ENCODE assay signal across 1 worm cellular context in genomic region chrV:10557094-10557493, ce11.
TF ChIP-seq lines count a peak whose summit lies in the region.

No protein-coding gene starts in this region.

TF ChIP-seq in whole organism, L1 larva, 84 proteins besides CTCF, POLR2A, EP300 and RAD21 (continued from another document):
- TF ChIP-seq aha-1 (tag; optimal IDR thresholded peaks at IDR 0.05; lab: Kevin White, UChicago), result no peak
- no peak for TF ChIP-seq unc-98 (GFP tag; IDR thresholded peaks at IDR 0.05; lab: Robert Waterston, UW)
- TF ChIP-seq unc-130 (tag; optimal IDR thresholded peaks at IDR 0.05; lab: Kevin White, UChicago), result peak; percentile 57
- TF ChIP-seq ama-1 (optimal IDR thresholded peaks at IDR 0.05; lab: Kevin White, UChicago), result no peak
- TF ChIP-seq ceh-8 (GFP tag; optimal IDR thresholded peaks at IDR 0.05; lab: Kevin White, UChicago), result no peak
- peak; percentile 9 for TF ChIP-seq C16A3.4 (tag; optimal IDR thresholded peaks at IDR 0.05; lab: Kevin White, UChicago)
- TF ChIP-seq blmp-1 (tag; optimal IDR thresholded peaks at IDR 0.05; lab: Kevin White, UChicago), result peak; percentile 90
- no peak for TF ChIP-seq mab-9 (GFP tag; IDR thresholded peaks at IDR 0.05; lab: Robert Waterston, UW)
- no peak for TF ChIP-seq ceh-63 (GFP tag; optimal IDR thresholded peaks at IDR 0.05; lab: Kevin White, UChicago)
- TF ChIP-seq lin-35 (GFP tag; optimal IDR thresholded peaks at IDR 0.05; lab: Kevin White, UChicago), result no peak
- no peak for TF ChIP-seq ztf-4 (tag; optimal IDR thresholded peaks at IDR 0.05; lab: Kevin White, UChicago)
- no peak for TF ChIP-seq alr-1 (tag; optimal IDR thresholded peaks at IDR 0.05; lab: Kevin White, UChicago; ENCODE audit: borderline replicate concordance)
- no peak for TF ChIP-seq zag-1 (tag; optimal IDR thresholded peaks at IDR 0.05; lab: Kevin White, UChicago)
- no peak for TF ChIP-seq nhr-76 (tag; optimal IDR thresholded peaks at IDR 0.05; lab: Kevin White, UChicago)
- TF ChIP-seq pqm-1 (tag; optimal IDR thresholded peaks at IDR 0.05; lab: Kevin White, UChicago), result no peak
- no peak for TF ChIP-seq efl-1 (optimal IDR thresholded peaks at IDR 0.05; lab: Kevin White, UChicago)
- TF ChIP-seq efl-1 (GFP tag; optimal IDR thresholded peaks at IDR 0.05 in 1 of 2; lab: Kevin White, UChicago), result peak in 1 of 2 experiments; percentile 67
- TF ChIP-seq snpc-4 (tag; optimal IDR thresholded peaks at IDR 0.05; lab: Kevin White, UChicago), result no peak
- no peak for TF ChIP-seq sox-4 (tag; optimal IDR thresholded peaks at IDR 0.05; lab: Kevin White, UChicago)
- no peak for TF ChIP-seq zip-4 (GFP tag; optimal IDR thresholded peaks at IDR 0.05; lab: Kevin White, UChicago)
- TF ChIP-seq ceh-90 (tag; optimal IDR thresholded peaks at IDR 0.05; lab: Kevin White, UChicago), result no peak
- TF ChIP-seq vab-15 (tag; optimal IDR thresholded peaks at IDR 0.05; lab: Kevin White, UChicago), result peak; percentile 71
- no peak for TF ChIP-seq tlp-1 (tag; optimal IDR thresholded peaks at IDR 0.05; lab: Kevin White, UChicago)
- peak; percentile 41 for TF ChIP-seq nhr-71 (tag; optimal IDR thresholded peaks at IDR 0.05; lab: Kevin White, UChicago)
- no peak for TF ChIP-seq mdl-1 (tag; optimal IDR thresholded peaks at IDR 0.05; lab: Kevin White, UChicago)
- TF ChIP-seq ces-1 (GFP tag; optimal IDR thresholded peaks at IDR 0.05; lab: Kevin White, UChicago), result no peak
- TF ChIP-seq Y116A8C.19 (tag; optimal IDR thresholded peaks at IDR 0.05; lab: Kevin White, UChicago; ENCODE audit: borderline replicate concordance), result no peak
- no peak for TF ChIP-seq fos-1 (tag; optimal IDR thresholded peaks at IDR 0.05; lab: Kevin White, UChicago)
- TF ChIP-seq irx-1 (tag; optimal IDR thresholded peaks at IDR 0.05; lab: Kevin White, UChicago), result no peak
- TF ChIP-seq F16B12.6 (tag; optimal IDR thresholded peaks at IDR 0.05; lab: Kevin White, UChicago), result no peak
- TF ChIP-seq mef-2 (tag; optimal IDR thresholded peaks at IDR 0.05; lab: Kevin White, UChicago), result no peak
- TF ChIP-seq dpl-1 (GFP tag; optimal IDR thresholded peaks at IDR 0.05; lab: Kevin White, UChicago), result peak in 1 of 3 experiments; percentile 14
- no peak for TF ChIP-seq hlh-4 (tag; optimal IDR thresholded peaks at IDR 0.05; lab: Kevin White, UChicago)
- no peak for TF ChIP-seq lsy-2 (tag; optimal IDR thresholded peaks at IDR 0.05; lab: Kevin White, UChicago)
- no peak for TF ChIP-seq efl-3 (GFP tag; optimal IDR thresholded peaks at IDR 0.05; lab: Kevin White, UChicago)
- no peak for TF ChIP-seq rnt-1 (tag; optimal IDR thresholded peaks at IDR 0.05; lab: Kevin White, UChicago)
- no peak for TF ChIP-seq ceh-82 (tag; optimal IDR thresholded peaks at IDR 0.05; lab: Kevin White, UChicago)
- TF ChIP-seq C04F5.9 (tag; optimal IDR thresholded peaks at IDR 0.05; lab: Kevin White, UChicago), result no peak
- no peak for TF ChIP-seq unc-62 (GFP tag; optimal IDR thresholded peaks at IDR 0.05; lab: Kevin White, UChicago)
- no peak for TF ChIP-seq nhr-90 (tag; optimal IDR thresholded peaks at IDR 0.05; lab: Kevin White, UChicago; ENCODE audit: poor library complexity)
- TF ChIP-seq pax-3 (tag; optimal IDR thresholded peaks at IDR 0.05; lab: Kevin White, UChicago), result no peak
- TF ChIP-seq aly-2 (tag; optimal IDR thresholded peaks at IDR 0.05; lab: Kevin White, UChicago), result no peak
- no peak for TF ChIP-seq sptf-1 (tag; optimal IDR thresholded peaks at IDR 0.05; lab: Kevin White, UChicago)
- no peak for TF ChIP-seq xbp-1 (tag; optimal IDR thresholded peaks at IDR 0.05; lab: Kevin White, UChicago)
- TF ChIP-seq nhr-237 (tag; optimal IDR thresholded peaks at IDR 0.05; lab: Kevin White, UChicago), result no peak
- TF ChIP-seq skn-1 (tag; optimal IDR thresholded peaks at IDR 0.05; lab: Kevin White, UChicago), result no peak
- TF ChIP-seq lin-13 (GFP tag; optimal IDR thresholded peaks at IDR 0.05; lab: Kevin White, UChicago), result no peak
- TF ChIP-seq ets-5 (GFP tag; IDR thresholded peaks at IDR 0.05; lab: Robert Waterston, UW), result no peak
- TF ChIP-seq C34B4.2 (tag; optimal IDR thresholded peaks at IDR 0.05; lab: Kevin White, UChicago), result no peak
- no peak for TF ChIP-seq nhr-84 (tag; optimal IDR thresholded peaks at IDR 0.05; lab: Kevin White, UChicago)
- TF ChIP-seq lin-39 (tag; optimal IDR thresholded peaks at IDR 0.05; lab: Kevin White, UChicago), result no peak
- TF ChIP-seq tbx-2 (tag; optimal IDR thresholded peaks at IDR 0.05; lab: Kevin White, UChicago), result no peak
- TF ChIP-seq grh-1 (GFP tag; IDR thresholded peaks at IDR 0.05; lab: Robert Waterston, UW), result 0 out of 2 replicates have a peak, but pooled peaks have one; percentile 19
- no peak for TF ChIP-seq unc-30 (tag; optimal IDR thresholded peaks at IDR 0.05; lab: Kevin White, UChicago)
- no peak for TF ChIP-seq snu-23 (GFP tag; optimal IDR thresholded peaks at IDR 0.05; lab: Kevin White, UChicago)
- TF ChIP-seq nhr-20 (tag; optimal IDR thresholded peaks at IDR 0.05; lab: Kevin White, UChicago), result peak; percentile 48
- no peak for TF ChIP-seq lin-15B (tag; optimal IDR thresholded peaks at IDR 0.05; lab: Kevin White, UChicago)
- peak in 5 of 6 experiments; percentile 45 to 80 (median 69) for TF ChIP-seq elt-3 (tag; optimal IDR thresholded peaks at IDR 0.05; lab: Kevin White, UChicago)
- peak; percentile 7; the same call in 1 of the 2 replicates for TF ChIP-seq nhr-19 (GFP tag; conservative IDR thresholded peaks at IDR 0.05; lab: Robert Waterston, UW)
- no peak for TF ChIP-seq hpl-2 (GFP tag; optimal IDR thresholded peaks at IDR 0.05; lab: Kevin White, UChicago)
- no peak for TF ChIP-seq nhr-28 (tag; optimal IDR thresholded peaks at IDR 0.05; lab: Kevin White, UChicago)
TF ChIP-seq in whole organism, L1 larva: peak in this region for 12.
